Worm (Caenorhabditis elegans): Measurements from ENCODE around the gene lite-1.

The lite-1 gene

ce11 chrX:6263194-6263698, 32.7 kb upstream of the lite-1 start, which contains the start of gene W05H9.4:
Gene W05H9.4, plus strand, starts transcription at chrX:6263648.
- peak; percentile 84 for TF ChIP-seq T22C8.4 (GFP tag; IDR thresholded peaks at IDR 0.05)
- no peak for TF ChIP-seq ref-1 (GFP tag; conservative IDR thresholded peaks at IDR 0.05)
- TF ChIP-seq cog-1 (tag; optimal IDR thresholded peaks at IDR 0.05): peak; percentile 65
- TF ChIP-seq klf-2 (GFP tag; conservative IDR thresholded peaks at IDR 0.05): no peak

ce11 chrX:6259081-6259480, 28.5 kb upstream of the lite-1 start:
- TF ChIP-seq ref-1 (GFP tag; conservative IDR thresholded peaks at IDR 0.05) (no peak), ztf-23 (GFP tag; IDR thresholded peaks at IDR 0.05) (no peak), klf-2 (GFP tag; conservative IDR thresholded peaks at IDR 0.05) (no peak), tab-1 (GFP tag; IDR thresholded peaks at IDR 0.05) (no peak), med-1 (GFP tag; optimal IDR thresholded peaks at IDR 0.05; ENCODE audit: insufficient read depth) (no peak), T22C8.4 (GFP tag; IDR thresholded peaks at IDR 0.05) (no peak), flt-1 (GFP tag; IDR thresholded peaks at IDR 0.05) (no peak)

DNA sequence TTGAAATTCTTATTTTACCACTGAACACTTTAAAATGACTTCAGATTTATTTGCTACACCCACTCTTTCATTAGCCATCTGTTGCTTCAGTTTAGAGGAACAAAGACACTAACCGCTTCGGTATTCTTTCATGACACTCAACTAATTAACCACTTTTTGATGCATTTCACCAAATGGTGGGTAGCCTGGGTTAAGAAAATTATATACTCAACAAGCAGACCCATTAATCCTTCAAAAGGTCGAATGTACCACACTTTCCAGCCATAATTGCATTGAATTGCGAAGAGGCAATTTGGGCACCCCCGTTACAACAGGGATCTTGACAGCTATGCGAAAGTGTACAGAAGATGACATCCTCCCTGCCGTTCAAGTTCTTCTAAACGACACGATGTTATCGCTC, 27.8 kb upstream of the lite-1 start:
- TF ChIP-seq ztf-23 (GFP tag; IDR thresholded peaks at IDR 0.05) (no peak), ztf-29 (GFP tag; IDR thresholded peaks at IDR 0.05) (0 out of 2 replicates have a peak, but pooled peaks have one; percentile 25), med-1 (GFP tag; optimal IDR thresholded peaks at IDR 0.05; ENCODE audit: insufficient read depth) (no peak), cog-1 (tag; optimal IDR thresholded peaks at IDR 0.05) (no peak)

DNA sequence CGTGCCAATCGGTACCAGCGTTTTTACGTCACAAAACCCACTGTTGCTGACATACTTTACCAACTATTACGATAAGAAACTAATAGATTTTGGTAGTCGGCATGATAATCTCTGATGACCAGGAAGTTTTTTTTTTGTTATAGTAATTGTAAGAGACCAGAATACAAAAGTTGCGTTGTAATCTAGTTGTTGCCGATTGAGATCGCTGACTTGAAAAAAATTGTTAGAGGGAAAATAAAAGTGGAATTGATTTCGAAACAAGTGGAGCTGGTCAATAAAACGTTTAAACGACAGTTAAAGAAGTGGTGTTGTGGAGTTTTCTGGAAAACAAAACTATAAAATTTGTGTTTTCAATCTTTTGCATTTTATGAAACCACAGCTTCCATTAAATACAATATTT, 26.4 kb upstream of the lite-1 start:
- TF ChIP-seq cog-1 (tag; optimal IDR thresholded peaks at IDR 0.05) (no peak), klf-2 (GFP tag; conservative IDR thresholded peaks at IDR 0.05) (no peak), flt-1 (GFP tag; IDR thresholded peaks at IDR 0.05) (no peak), med-1 (GFP tag; optimal IDR thresholded peaks at IDR 0.05; ENCODE audit: insufficient read depth) (no peak), T22C8.4 (GFP tag; IDR thresholded peaks at IDR 0.05) (no peak), ztf-29 (GFP tag; IDR thresholded peaks at IDR 0.05) (no peak), tab-1 (GFP tag; IDR thresholded peaks at IDR 0.05) (no peak)

- TF ChIP-seq klf-2 (GFP tag; conservative IDR thresholded peaks at IDR 0.05) (no peak), ztf-29 (GFP tag; IDR thresholded peaks at IDR 0.05) (no peak), ztf-23 (GFP tag; IDR thresholded peaks at IDR 0.05) (no peak), T22C8.4 (GFP tag; IDR thresholded peaks at IDR 0.05) (no peak), flt-1 (GFP tag; IDR thresholded peaks at IDR 0.05) (no peak), tab-1 (GFP tag; IDR thresholded peaks at IDR 0.05) (no peak), med-1 (GFP tag; optimal IDR thresholded peaks at IDR 0.05; ENCODE audit: insufficient read depth) (no peak), ref-1 (GFP tag; conservative IDR thresholded peaks at IDR 0.05) (no peak), cog-1 (tag; optimal IDR thresholded peaks at IDR 0.05) (no peak)
Measured at ce11 chrX:6256430-6256829, 25.9 kb upstream of the lite-1 start.

DNA sequence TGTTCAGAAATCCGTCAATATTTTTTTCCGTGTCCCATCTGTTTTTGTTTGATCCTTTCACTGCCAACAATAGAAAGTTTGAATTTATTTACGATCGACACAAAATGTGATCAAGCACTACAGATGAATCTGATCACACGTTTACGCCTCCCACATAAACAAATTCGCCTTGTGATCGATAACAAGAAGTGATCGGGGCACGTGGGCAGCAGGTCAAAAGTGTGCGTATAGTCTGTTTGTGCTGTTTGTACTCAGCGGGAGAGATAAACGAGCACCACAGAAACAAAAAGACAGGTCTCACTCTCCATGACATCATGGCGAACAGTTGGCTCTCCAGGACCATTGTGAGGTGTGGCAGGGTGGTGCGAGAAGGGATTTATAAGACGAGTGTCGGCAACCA, 25.0 kb upstream of the lite-1 start:
- TF ChIP-seq flt-1 (GFP tag; IDR thresholded peaks at IDR 0.05): 0 out of 2 replicates have a peak, but pooled peaks have one; percentile 60
- no peak for TF ChIP-seq klf-2 (GFP tag; conservative IDR thresholded peaks at IDR 0.05)

ce11 chrX:6254671-6255031, 24.1 kb upstream of the lite-1 start:
- TF ChIP-seq flt-1 (GFP tag; IDR thresholded peaks at IDR 0.05) (no peak), ztf-23 (GFP tag; IDR thresholded peaks at IDR 0.05) (no peak), tab-1 (GFP tag; IDR thresholded peaks at IDR 0.05) (no peak), med-1 (GFP tag; optimal IDR thresholded peaks at IDR 0.05; ENCODE audit: insufficient read depth) (no peak), cog-1 (tag; optimal IDR thresholded peaks at IDR 0.05) (no peak), T22C8.4 (GFP tag; IDR thresholded peaks at IDR 0.05) (no peak), ztf-29 (GFP tag; IDR thresholded peaks at IDR 0.05) (no peak), ref-1 (GFP tag; conservative IDR thresholded peaks at IDR 0.05) (no peak), klf-2 (GFP tag; conservative IDR thresholded peaks at IDR 0.05) (no peak)

DNA sequence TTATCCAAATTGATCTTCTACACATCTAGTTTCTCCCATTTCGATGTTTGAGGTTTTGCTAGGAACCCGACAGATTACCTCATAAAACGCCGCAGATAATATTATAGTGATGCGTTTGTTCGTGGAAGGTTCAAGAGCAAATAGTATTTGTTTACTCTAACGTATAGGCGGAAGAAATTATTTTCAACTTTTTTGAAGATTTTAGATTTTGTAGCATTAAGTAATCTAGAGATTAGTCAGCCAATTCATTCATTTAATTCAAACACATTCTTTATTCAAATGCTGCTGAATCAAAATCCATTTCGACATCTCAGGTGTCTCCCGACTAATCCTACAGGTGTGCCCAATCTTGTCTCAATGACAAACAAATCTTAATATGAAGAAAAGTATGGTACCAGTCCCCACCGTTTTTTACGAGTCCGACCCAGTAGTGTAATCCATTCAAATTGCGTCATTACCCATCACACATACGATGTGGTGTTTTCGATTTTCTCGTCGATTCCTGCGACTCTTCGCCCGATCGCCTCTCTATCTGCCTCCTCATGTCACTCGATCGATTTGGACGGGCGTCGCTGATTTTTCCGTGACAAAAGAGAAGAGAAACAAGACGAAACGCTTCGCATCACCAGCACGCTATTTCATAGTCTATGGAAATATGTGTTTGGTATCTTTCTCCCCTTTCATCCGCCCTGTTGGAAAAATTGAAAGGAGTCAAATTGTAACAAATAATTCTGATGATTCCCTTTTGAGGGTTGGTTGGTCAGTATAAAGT, 23.5 kb upstream of the lite-1 start:
- TF ChIP-seq med-1 (GFP tag; optimal IDR thresholded peaks at IDR 0.05; ENCODE audit: insufficient read depth): no peak
- TF ChIP-seq klf-2 (GFP tag; conservative IDR thresholded peaks at IDR 0.05): no peak
- TF ChIP-seq ztf-23 (GFP tag; IDR thresholded peaks at IDR 0.05): no peak
- peak; percentile 53; the same call in 1 of the 2 replicates for TF ChIP-seq flt-1 (GFP tag; IDR thresholded peaks at IDR 0.05)
- peak; percentile 16 for TF ChIP-seq cog-1 (tag; optimal IDR thresholded peaks at IDR 0.05)
- TF ChIP-seq tab-1 (GFP tag; IDR thresholded peaks at IDR 0.05): peak; percentile 47; the same call in 1 of the 2 replicates
- TF ChIP-seq ztf-29 (GFP tag; IDR thresholded peaks at IDR 0.05): no peak
- TF ChIP-seq T22C8.4 (GFP tag; IDR thresholded peaks at IDR 0.05): peak; percentile 31; the same call in 1 of the 2 replicates
- TF ChIP-seq ref-1 (GFP tag; conservative IDR thresholded peaks at IDR 0.05): no peak

DNA sequence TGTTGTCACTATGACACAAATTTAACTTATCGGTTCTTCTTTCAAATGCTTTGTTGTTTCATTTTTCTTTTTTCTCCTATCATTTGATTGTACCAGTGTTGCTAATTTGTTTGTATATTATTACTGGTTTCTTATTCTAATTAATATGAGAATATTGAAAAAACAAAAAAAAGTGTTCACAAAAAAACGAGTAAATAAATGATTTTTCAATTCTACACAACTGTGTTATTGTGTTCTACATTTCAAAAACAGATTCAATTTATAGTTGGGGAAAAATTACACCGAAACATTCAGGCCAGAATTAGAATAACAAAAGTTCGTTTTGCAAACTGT, 23.0 kb upstream of the lite-1 start:
- TF ChIP-seq ztf-23 (GFP tag; IDR thresholded peaks at IDR 0.05) (no peak), flt-1 (GFP tag; IDR thresholded peaks at IDR 0.05) (no peak), ztf-29 (GFP tag; IDR thresholded peaks at IDR 0.05) (no peak), T22C8.4 (GFP tag; IDR thresholded peaks at IDR 0.05) (no peak), klf-2 (GFP tag; conservative IDR thresholded peaks at IDR 0.05) (no peak), tab-1 (GFP tag; IDR thresholded peaks at IDR 0.05) (no peak), cog-1 (tag; optimal IDR thresholded peaks at IDR 0.05) (no peak), ref-1 (GFP tag; conservative IDR thresholded peaks at IDR 0.05) (no peak), med-1 (GFP tag; optimal IDR thresholded peaks at IDR 0.05; ENCODE audit: insufficient read depth) (no peak)

- TF ChIP-seq med-1 (GFP tag; optimal IDR thresholded peaks at IDR 0.05; ENCODE audit: insufficient read depth) (no peak), ref-1 (GFP tag; conservative IDR thresholded peaks at IDR 0.05) (no peak), ztf-29 (GFP tag; IDR thresholded peaks at IDR 0.05) (no peak), cog-1 (tag; optimal IDR thresholded peaks at IDR 0.05) (no peak), tab-1 (GFP tag; IDR thresholded peaks at IDR 0.05) (no peak), flt-1 (GFP tag; IDR thresholded peaks at IDR 0.05) (no peak; the same call in 1 of the 2 replicates), ztf-23 (GFP tag; IDR thresholded peaks at IDR 0.05) (no peak), T22C8.4 (GFP tag; IDR thresholded peaks at IDR 0.05) (no peak), klf-2 (GFP tag; conservative IDR thresholded peaks at IDR 0.05) (no peak)
Measured at ce11 chrX:6253160-6253559, 22.6 kb upstream of the lite-1 start.
